Worm (Caenorhabditis elegans): ENCODE measurements around the gene C29E4.10.

DNA sequence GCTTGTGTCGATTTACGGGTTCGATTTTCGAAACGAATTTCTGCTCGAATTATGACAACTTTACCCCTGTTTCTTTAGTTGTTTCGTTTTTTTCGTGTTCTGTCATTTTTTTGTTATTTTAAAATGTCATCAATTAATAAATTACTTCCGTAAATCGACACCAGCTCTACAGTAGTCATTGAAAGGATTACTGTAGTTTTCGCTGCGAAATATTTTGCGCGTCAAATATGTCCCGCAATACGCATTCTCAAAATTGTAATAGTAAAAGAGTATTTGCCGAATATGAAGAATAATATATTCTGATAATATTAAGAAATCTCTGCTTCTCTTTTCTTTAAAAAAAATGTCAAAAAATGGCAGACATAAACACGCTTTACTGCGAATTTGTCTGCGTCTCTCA, 44.4 kb upstream of the C29E4.10 start:
- TF ChIP-seq nhr-237 (tag; optimal IDR thresholded peaks at IDR 0.05) (no peak), lin-13 (GFP tag; optimal IDR thresholded peaks at IDR 0.05) (no peak), pqm-1 (tag; optimal IDR thresholded peaks at IDR 0.05) (no peak), fos-1 (tag; optimal IDR thresholded peaks at IDR 0.05) (no peak), daf-16 (GFP tag; optimal IDR thresholded peaks at IDR 0.05) (no peak), daf-16 (tag; optimal IDR thresholded peaks at IDR 0.05) (no peak), mes-2 (tag; optimal IDR thresholded peaks at IDR 0.05; ENCODE audit: poor library complexity, severe bottlenecking) (no peak)

All from whole organism, L4 larva.